Worm (Caenorhabditis elegans) whole organism, mixed stage, embryonic: ENCODE results near the gene catp-6.

Experiments used
- M03D4.4 ChIP-seq: sonication (generic microtip); optimal IDR thresholded peaks from 2 replicates; lab custom pipeline; 2017; ENCODE audit warnings: mild to moderate bottlenecking, missing genetic modification characterization, missing compliant biosample characterization
- blmp-1 ChIP-seq: fragments of 150-350 bp; optimal IDR thresholded peaks from 2 replicates; lab custom pipeline; 2014; ENCODE audit warnings: missing biosample characterization, missing genetic modification characterization
- ceh-39 ChIP-seq: fragments of 150-350 bp; optimal IDR thresholded peaks from 2 replicates; lab custom pipeline; 2014; ENCODE audit warnings: missing biosample characterization, missing genetic modification characterization
- ceh-43 ChIP-seq: fragments of 200-800 bp; sonication (Bioruptor generic); optimal IDR thresholded peaks from 2 replicates; lab custom pipeline; 2018; ENCODE audit warnings: mild to moderate bottlenecking, missing genetic modification characterization, moderate library complexity, missing compliant biosample characterization
- ceh-83 ChIP-seq: fragments of 200-800 bp; sonication (Bioruptor generic); optimal IDR thresholded peaks from 2 replicates; lab custom pipeline; 2018; ENCODE audit warnings: mild to moderate bottlenecking, missing genetic modification characterization, missing compliant biosample characterization
- ces-1 ChIP-seq: fragments of 150-350 bp; optimal IDR thresholded peaks from 2 replicates; lab custom pipeline; 2014; ENCODE audit warnings: missing biosample characterization, missing genetic modification reagents, missing genetic modification characterization
- cnd-1 ChIP-seq: fragments of 200-800 bp; sonication (Bioruptor generic); optimal IDR thresholded peaks from 2 replicates; lab custom pipeline; 2018; ENCODE audit warnings: mild to moderate bottlenecking, missing genetic modification characterization, missing compliant biosample characterization
- drap-1 ChIP-seq: fragments of 200-800 bp; sonication (Bioruptor generic); optimal IDR thresholded peaks from 3 replicates; lab custom pipeline; 2018; ENCODE audit warnings: mild to moderate bottlenecking, missing genetic modification characterization, missing compliant biosample characterization
- elt-1 ChIP-seq: sonication (generic microtip); optimal IDR thresholded peaks from 2 replicates; lab custom pipeline; 2017; ENCODE audit warnings: missing genetic modification characterization, mild to moderate bottlenecking, missing compliant biosample characterization, antibody characterized with exemption, moderate library complexity, borderline replicate concordance; ENCODE audit not compliant: insufficient read depth
- flh-1 ChIP-seq: fragments of 200-800 bp; sonication (Bioruptor generic); optimal IDR thresholded peaks from 2 replicates; lab custom pipeline; 2018; ENCODE audit warnings: mild to moderate bottlenecking, missing genetic modification characterization, moderate library complexity, missing compliant biosample characterization
- ham-2 ChIP-seq: fragments of 200-800 bp; sonication (Bioruptor generic); optimal IDR thresholded peaks from 2 replicates; lab custom pipeline; 2018; ENCODE audit warnings: mild to moderate bottlenecking, missing genetic modification characterization, missing compliant biosample characterization
- hlh-1 ChIP-seq: fragments of 150-350 bp; optimal IDR thresholded peaks from 2 replicates; lab custom pipeline; 2014; ENCODE audit warnings: missing biosample characterization, missing genetic modification reagents, missing genetic modification characterization
- lin-13 ChIP-seq: fragments of 150-350 bp; optimal IDR thresholded peaks from 2 replicates; lab custom pipeline; 2014; ENCODE audit warnings: missing biosample characterization, missing genetic modification characterization
- lin-32 ChIP-seq: fragments of 200-800 bp; sonication (Bioruptor generic); optimal IDR thresholded peaks from 2 replicates; lab custom pipeline; 2018; ENCODE audit warnings: mild to moderate bottlenecking, missing genetic modification characterization, missing compliant biosample characterization
- lsy-2 ChIP-seq: fragments of 150-350 bp; optimal IDR thresholded peaks from 2 replicates; lab custom pipeline; 2014; ENCODE audit warnings: missing biosample characterization, missing genetic modification characterization
- mab-5 ChIP-seq: fragments of 150-350 bp; optimal IDR thresholded peaks from 2 replicates; lab custom pipeline; 2014; ENCODE audit warnings: missing biosample characterization, missing genetic modification characterization
- mep-1 ChIP-seq: fragments of 150-350 bp; optimal IDR thresholded peaks from 2 replicates; lab custom pipeline; 2017; ENCODE audit warnings: missing biosample characterization, missing genetic modification reagents, missing genetic modification characterization, inconsistent platforms
- mls-2 ChIP-seq: sonication (generic microtip); optimal IDR thresholded peaks from 2 replicates; lab custom pipeline; 2016; ENCODE audit warnings: mild to moderate bottlenecking, missing genetic modification characterization, moderate library complexity, missing compliant biosample characterization
- nhr-2 ChIP-seq: fragments of 150-350 bp; optimal IDR thresholded peaks from 2 replicates; lab custom pipeline; 2014; ENCODE audit warnings: missing biosample characterization, missing genetic modification characterization
- nhr-237 ChIP-seq: fragments of 150-350 bp; optimal IDR thresholded peaks from 2 replicates; lab custom pipeline; 2014; ENCODE audit warnings: missing biosample characterization, missing genetic modification characterization
- nhr-76 ChIP-seq: sonication (generic microtip); optimal IDR thresholded peaks from 2 replicates; lab custom pipeline; 2017; ENCODE audit warnings: missing biosample characterization, missing genetic modification characterization
- sem-2 ChIP-seq: fragments of 200-800 bp; sonication (Bioruptor generic); optimal IDR thresholded peaks from 2 replicates; lab custom pipeline; 2018; ENCODE audit warnings: mild to moderate bottlenecking, missing genetic modification characterization, missing compliant biosample characterization
- snpc-4 ChIP-seq: fragments of 150-350 bp; optimal IDR thresholded peaks from 2 replicates; lab custom pipeline; 2014; ENCODE audit warnings: missing biosample characterization, missing genetic modification characterization
- sptf-1 ChIP-seq: sonication (generic microtip); optimal IDR thresholded peaks from 2 replicates; lab custom pipeline; 2017; ENCODE audit warnings: mild to moderate bottlenecking, missing genetic modification characterization, moderate library complexity, missing compliant biosample characterization
- tbx-8 ChIP-seq: fragments of 200-800 bp; sonication (Bioruptor generic); optimal IDR thresholded peaks from 2 replicates; lab custom pipeline; 2018; ENCODE audit warnings: mild to moderate bottlenecking, missing genetic modification characterization, moderate library complexity, missing compliant biosample characterization
- unc-120 ChIP-seq: sonication (generic microtip); optimal IDR thresholded peaks from 2 replicates; lab custom pipeline; 2017; ENCODE audit warnings: missing genetic modification characterization, missing compliant biosample characterization; ENCODE audit not compliant: poor library complexity, severe bottlenecking
- unc-62 ChIP-seq: fragments of 150-350 bp; optimal IDR thresholded peaks from 2 replicates; lab custom pipeline; 2014; ENCODE audit warnings: missing biosample characterization, missing genetic modification reagents, missing genetic modification characterization
- zip-8 ChIP-seq: fragments of 150-350 bp; optimal IDR thresholded peaks from 2 replicates; lab custom pipeline; 2014; ENCODE audit warnings: missing biosample characterization, missing genetic modification characterization
- ztf-11 ChIP-seq: fragments of 150-350 bp; optimal IDR thresholded peaks from 2 replicates; lab custom pipeline; 2014; ENCODE audit warnings: missing biosample characterization, missing genetic modification characterization

catp-6 gene

DNA sequence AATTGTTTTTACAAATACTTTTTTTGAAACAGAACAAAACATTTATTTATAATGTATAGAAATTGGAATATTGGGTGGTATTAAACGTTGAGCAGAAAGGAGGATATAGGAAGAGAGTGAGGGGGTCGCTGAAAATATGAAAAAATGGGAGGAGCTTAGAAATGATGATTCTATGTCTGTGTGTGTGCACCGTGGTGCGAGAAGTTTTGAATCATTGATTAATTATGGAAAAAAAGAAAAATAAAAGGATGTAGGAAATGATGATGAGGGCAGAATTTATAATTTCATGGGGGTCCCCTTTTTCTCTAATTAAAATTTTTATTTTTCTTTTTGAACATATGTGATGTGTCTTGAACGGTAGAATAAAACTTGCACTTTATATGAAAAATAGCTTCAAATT lies 39.7 kb downstream of the catp-6 start, which contains the start of gene sre-4:
Gene sre-4, minus strand, starts transcription at position 101 of the 400 bp plus-strand sequence.
- TF ChIP-seq M03D4.4 (tag; lab: Kevin White, UChicago), result no peak
- TF ChIP-seq nhr-237 (tag; lab: Kevin White, UChicago), result no peak
- no peak for TF ChIP-seq hlh-1
- no peak for TF ChIP-seq flh-1
- TF ChIP-seq lin-32 (GFP tag; lab: Kevin White, UChicago), result no peak

DNA sequence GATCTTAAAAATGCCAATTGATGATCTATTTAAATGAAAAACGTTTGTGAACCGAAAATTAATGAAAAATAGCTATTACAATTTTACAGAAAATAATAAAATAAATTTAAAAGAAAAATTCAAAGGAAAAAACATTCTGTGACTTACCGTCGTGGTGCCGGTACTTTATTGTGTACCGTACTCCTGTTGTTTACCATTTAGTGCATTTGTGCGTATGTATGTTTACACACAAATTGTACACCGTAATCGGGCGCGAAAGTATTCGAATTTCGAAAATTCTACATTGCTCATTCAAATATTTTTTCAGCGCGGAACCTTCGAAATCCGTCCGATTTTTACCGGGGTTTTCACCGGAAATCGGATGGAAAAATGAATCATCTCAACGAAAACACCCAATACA lies 46.4 kb downstream of the catp-6 start, which contains the start of gene T13F2.6:
Gene T13F2.6, plus strand, starts transcription at position 306 of the 400 bp plus-strand sequence.
- TF ChIP-seq zip-8 (no peak), unc-62 (GFP tag; lab: Kevin White, UChicago) (no peak), flh-1 (no peak), nhr-76 (tag; lab: Kevin White, UChicago) (no peak), ceh-83 (GFP tag; lab: Kevin White, UChicago) (no peak), sptf-1 (tag; lab: Kevin White, UChicago) (no peak), ztf-11 (tag; lab: Kevin White, UChicago) (no peak), mab-5 (no peak)

DNA sequence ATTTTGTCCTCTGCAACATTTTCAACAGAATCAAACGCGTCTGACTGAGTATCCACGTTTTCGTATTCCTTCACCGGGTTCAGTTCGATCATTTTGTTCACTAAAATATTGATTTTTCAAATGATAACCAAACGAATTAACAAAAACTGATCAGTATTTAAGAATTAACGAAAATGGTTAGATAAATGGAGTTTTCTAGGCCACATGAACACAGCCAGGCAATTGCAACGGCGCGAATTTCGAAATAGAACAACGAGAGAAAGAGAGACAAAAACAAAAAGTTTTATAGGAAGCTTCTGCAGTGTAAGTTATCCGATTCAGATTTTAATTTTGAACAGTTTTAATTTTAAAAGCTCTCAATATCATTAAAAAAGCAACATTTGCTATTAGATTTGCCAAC lies 46.8 kb downstream of the catp-6 start, which contains the start of gene sna-2:
Gene sna-2, minus strand, starts transcription at position 100 of the 400 bp plus-strand sequence.
- TF ChIP-seq ces-1 (GFP tag; lab: Kevin White, UChicago), result peak; percentile 47
- TF ChIP-seq snpc-4 (tag; lab: Kevin White, UChicago), result no peak
- peak; percentile 32 for TF ChIP-seq mep-1
- TF ChIP-seq nhr-237 (tag; lab: Kevin White, UChicago), result peak; percentile 26

DNA sequence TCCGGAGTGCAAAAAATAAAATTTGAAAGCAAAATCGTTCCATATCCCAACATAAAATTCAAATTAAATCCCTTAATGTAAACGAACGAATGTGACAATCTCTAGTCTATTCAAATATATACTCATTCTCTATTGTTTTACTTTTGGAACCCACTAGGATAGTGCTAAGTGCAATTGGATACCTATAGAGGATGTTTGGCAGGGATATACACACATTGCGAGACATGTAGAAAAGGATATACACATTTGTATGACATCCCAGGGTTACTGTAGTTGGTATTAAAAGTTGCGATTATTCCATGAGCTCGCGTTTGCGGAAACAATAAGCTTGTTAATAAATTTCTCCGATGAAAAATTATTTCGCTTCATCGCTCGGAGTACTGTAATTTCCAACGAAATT lies 50.9 kb downstream of the catp-6 start:
- peak; percentile 2 for TF ChIP-seq ceh-43 (GFP tag; lab: Kevin White, UChicago)
- peak; percentile 13 for TF ChIP-seq ceh-39 (tag; lab: Kevin White, UChicago)
- TF ChIP-seq lsy-2 (tag; lab: Kevin White, UChicago), result peak; percentile 78
- peak; percentile 42 for TF ChIP-seq nhr-2 (tag; lab: Kevin White, UChicago)
- no peak for TF ChIP-seq mls-2 (tag; lab: Kevin White, UChicago)
- no peak for TF ChIP-seq sem-2 (GFP tag; lab: Kevin White, UChicago)
- no peak for TF ChIP-seq nhr-237 (tag; lab: Kevin White, UChicago)
- no peak for TF ChIP-seq unc-120
- TF ChIP-seq ztf-11 (tag; lab: Kevin White, UChicago), result no peak
- TF ChIP-seq cnd-1 (tag; lab: Kevin White, UChicago), result peak; percentile 50

DNA sequence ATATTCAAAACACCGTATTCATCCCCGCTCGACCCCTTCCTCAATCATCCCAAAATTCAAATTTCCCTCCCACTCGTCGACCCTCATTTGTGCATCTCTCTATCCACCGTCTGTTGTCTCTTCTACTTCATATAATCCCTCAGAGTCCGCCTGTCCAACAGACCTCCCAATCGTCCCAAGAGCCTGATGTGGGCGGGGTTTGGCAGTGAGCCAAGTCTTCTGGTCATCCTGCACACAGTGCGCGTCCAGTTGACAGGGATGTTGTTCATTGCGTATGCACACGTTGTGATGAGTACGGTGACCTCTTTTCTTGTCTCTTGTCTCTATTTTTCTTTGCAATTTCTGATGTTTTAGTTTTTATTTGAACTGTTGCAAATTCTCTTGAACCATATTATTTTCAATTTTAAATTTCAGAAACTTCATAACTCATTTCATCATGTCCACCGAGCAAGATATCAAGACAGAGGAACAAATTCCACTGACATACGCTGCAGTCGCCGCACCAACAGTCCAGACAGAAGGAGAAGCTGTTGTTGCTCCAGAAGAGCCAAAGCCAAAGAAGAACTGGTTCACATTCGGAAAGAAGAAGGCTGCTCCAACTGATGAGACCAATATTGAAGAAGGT lies 52.2 kb downstream of the catp-6 start, which contains the start of gene cav-1:
Gene cav-1, plus strand, starts transcription at position 415 of the 625 bp plus-strand sequence.
- TF ChIP-seq nhr-76 (tag; lab: Kevin White, UChicago) (no peak), mab-5 (no peak), sem-2 (GFP tag; lab: Kevin White, UChicago) (no peak), ceh-39 (tag; lab: Kevin White, UChicago) (peak; percentile 64), nhr-2 (tag; lab: Kevin White, UChicago) (peak; percentile 40), lin-13 (tag; lab: Kevin White, UChicago) (peak; percentile 10), elt-1 (tag; lab: Kevin White, UChicago) (no peak), ham-2 (GFP tag; lab: Kevin White, UChicago) (no peak), mls-2 (tag; lab: Kevin White, UChicago) (peak; percentile 63), ceh-83 (GFP tag; lab: Kevin White, UChicago) (peak; percentile 22), ztf-11 (tag; lab: Kevin White, UChicago) (peak; percentile 65), lin-32 (GFP tag; lab: Kevin White, UChicago) (peak; percentile 57), flh-1 (no peak), blmp-1 (tag; lab: Kevin White, UChicago) (no peak), tbx-8 (GFP tag; lab: Kevin White, UChicago) (no peak), ces-1 (GFP tag; lab: Kevin White, UChicago) (no peak), hlh-1 (peak; percentile 72), ceh-43 (GFP tag; lab: Kevin White, UChicago) (no peak), drap-1 (GFP tag; lab: Kevin White, UChicago) (peak; percentile 30), cnd-1 (tag; lab: Kevin White, UChicago) (peak; percentile 82), snpc-4 (tag; lab: Kevin White, UChicago) (no peak), unc-62 (GFP tag; lab: Kevin White, UChicago) (peak; percentile 52), M03D4.4 (tag; lab: Kevin White, UChicago) (no peak), sptf-1 (tag; lab: Kevin White, UChicago) (no peak), lsy-2 (tag; lab: Kevin White, UChicago) (peak; percentile 14)
